Fruit fly (Drosophila melanogaster) whole organism, adult: Measurements from ENCODE around the gene Pcmt.

ENCODE experiments used
- CG14711 ChIP-seq: fragments of 200-800 bp; sonication (Bioruptor generic); optimal IDR thresholded peaks from 2 replicates; lab custom pipeline; 2018; ENCODE audit warnings: missing biosample characterization, mild to moderate bottlenecking, missing genetic modification characterization, moderate library complexity
- CG1620 ChIP-seq: fragments of 200-800 bp; sonication (Bioruptor generic); optimal IDR thresholded peaks from 2 replicates; lab custom pipeline; 2016; ENCODE audit warnings: missing biosample characterization, missing genetic modification characterization
- CG33017 ChIP-seq: fragments of 200-800 bp; sonication (Bioruptor generic); optimal IDR thresholded peaks from 2 replicates; lab custom pipeline; 2018; ENCODE audit warnings: missing biosample characterization, mild to moderate bottlenecking, missing genetic modification characterization, moderate library complexity
- CG7101 ChIP-seq: fragments of 200-800 bp; sonication (Bioruptor generic); optimal IDR thresholded peaks from 2 replicates; lab custom pipeline; 2018; ENCODE audit warnings: missing biosample characterization, mild to moderate bottlenecking, missing genetic modification characterization, moderate library complexity
- Clk ChIP-seq: fragments of 200-800 bp; sonication (Bioruptor generic); optimal IDR thresholded peaks from 2 replicates; lab custom pipeline; 2017; ENCODE audit warnings: missing biosample characterization, missing genetic modification characterization
- Crg-1 ChIP-seq: fragments of 200-800 bp; sonication (Bioruptor generic); optimal IDR thresholded peaks from 2 replicates; lab custom pipeline; 2016; ENCODE audit warnings: missing biosample characterization, missing genetic modification characterization
- Hr96 ChIP-seq: fragments of 200-800 bp; sonication (Bioruptor generic); optimal IDR thresholded peaks from 2 replicates; lab custom pipeline; 2016; ENCODE audit warnings: missing biosample characterization, missing genetic modification characterization
- cic ChIP-seq: fragments of 200-800 bp; sonication (Bioruptor generic); optimal IDR thresholded peaks from 2 replicates; lab custom pipeline; 2017; ENCODE audit warnings: missing biosample characterization, mild to moderate bottlenecking, missing genetic modification characterization, moderate library complexity
- kay ChIP-seq: fragments of 200-800 bp; sonication (Bioruptor generic); peaks from one replicate; lab custom pipeline; 2016; ENCODE audit warnings: missing biosample characterization, missing genetic modification characterization, borderline replicate concordance
- ovo ChIP-seq: fragments of 200-800 bp; sonication (Bioruptor generic); optimal IDR thresholded peaks from 2 replicates; lab custom pipeline; 2016; ENCODE audit warnings: missing biosample characterization, missing genetic modification characterization
- toe ChIP-seq: fragments of 200-800 bp; sonication (Bioruptor generic); optimal IDR thresholded peaks from 2 replicates; lab custom pipeline; 2016; ENCODE audit warnings: missing biosample characterization, missing genetic modification characterization

DNA sequence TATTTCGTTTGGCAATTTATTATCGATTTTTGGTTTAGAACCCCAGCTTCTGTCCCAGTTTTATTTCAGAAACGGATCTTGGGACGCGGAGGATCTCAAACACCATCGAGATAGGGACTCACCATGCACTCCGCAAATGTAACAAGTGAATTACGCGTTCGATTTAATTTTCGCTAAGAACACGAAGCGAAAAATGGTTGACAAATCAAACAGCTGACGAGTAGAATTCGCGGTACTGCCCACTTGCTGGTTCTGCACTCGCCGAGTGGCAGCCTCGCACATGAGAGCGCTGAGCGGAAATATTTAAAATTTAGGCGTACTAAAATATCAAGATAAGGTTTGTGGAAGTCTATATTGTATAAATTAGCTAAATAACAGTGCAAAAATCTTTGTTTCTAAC lies 9.3 kb upstream of the Pcmt start, which contains the start of gene Pi4KIIalpha:
- TF ChIP-seq Crg-1 = no peak
- no peak for TF ChIP-seq ovo (GFP tag; lab: Kevin White, UChicago)
- no peak for TF ChIP-seq CG7101 (tag; lab: Kevin White, UChicago)
- no peak for TF ChIP-seq CG33017 (tag; lab: Kevin White, UChicago)
- no peak for TF ChIP-seq kay (GFP tag; lab: Kevin White, UChicago)
- TF ChIP-seq Clk (GFP tag; lab: Kevin White, UChicago) = no peak
- no peak for TF ChIP-seq toe (GFP tag; lab: Kevin White, UChicago)
- TF ChIP-seq CG14711 = no peak
- no peak for TF ChIP-seq CG1620 (GFP tag; lab: Kevin White, UChicago)
- TF ChIP-seq cic (GFP tag; lab: Kevin White, UChicago) = peak; percentile 21
- no peak for TF ChIP-seq Hr96
